Fruit fly (Drosophila melanogaster) whole organism, embryonic: ENCODE measurements around the gene gro.

Source experiments
- Ada2b ChIP-seq: fragments of 200-800 bp; sonication (Bioruptor generic); IDR thresholded peaks from 2 replicates; pipeline ENCODE4 v1.3.6; 2022; ENCODE audit warnings: missing biosample characterization, missing genetic modification characterization
- BtbVII ChIP-seq: fragments of 200-800 bp; sonication (Bioruptor generic); optimal IDR thresholded peaks from 3 replicates; lab custom pipeline; 2017; ENCODE audit warnings: missing biosample characterization, mild to moderate bottlenecking, missing genetic modification characterization
- CG10147 ChIP-seq: fragments of 200-800 bp; sonication (Bioruptor generic); optimal IDR thresholded peaks from 2 replicates; lab custom pipeline; 2019; ENCODE audit warnings: missing biosample characterization, mild to moderate bottlenecking, missing genetic modification characterization, moderate library complexity
- CG12299 ChIP-seq: fragments of 200-800 bp; sonication (Bioruptor generic); optimal IDR thresholded peaks from 2 replicates; lab custom pipeline; 2018; ENCODE audit warnings: missing biosample characterization, mild to moderate bottlenecking, missing genetic modification characterization
- CG13894 ChIP-seq: fragments of 200-800 bp; sonication (Bioruptor generic); optimal IDR thresholded peaks from 3 replicates; lab custom pipeline; 2018; ENCODE audit warnings: missing biosample characterization, mild to moderate bottlenecking, missing genetic modification characterization, moderate library complexity
- CG14667 ChIP-seq: fragments of 200-800 bp; sonication (Bioruptor generic); IDR thresholded peaks from 2 replicates; pipeline ENCODE4 v1.3.6; 2022; ENCODE audit warnings: missing biosample characterization, missing genetic modification characterization
- CG16779 ChIP-seq: fragments of 200-800 bp; sonication (Bioruptor generic); IDR thresholded peaks from 2 replicates; pipeline ENCODE4 v1.3.6; 2022; ENCODE audit warnings: missing biosample characterization, missing genetic modification characterization
- CG16863 ChIP-seq: fragments of 200-800 bp; sonication (Bioruptor generic); optimal IDR thresholded peaks from 3 replicates; lab custom pipeline; 2016; ENCODE audit warnings: missing biosample characterization, missing genetic modification characterization
- CG17359 ChIP-seq: fragments of 200-800 bp; sonication (Bioruptor generic); optimal IDR thresholded peaks from 3 replicates; lab custom pipeline; 2018; ENCODE audit warnings: missing biosample characterization, mild to moderate bottlenecking, missing genetic modification characterization, moderate library complexity
- CG30403 ChIP-seq: fragments of 200-800 bp; sonication (Bioruptor generic); optimal IDR thresholded peaks from 3 replicates; lab custom pipeline; 2016; ENCODE audit warnings: missing biosample characterization, missing genetic modification characterization
- CG32532 ChIP-seq: fragments of 200-800 bp; sonication (Bioruptor generic); IDR thresholded peaks from 2 replicates; pipeline ENCODE4 v1.3.6; 2022; ENCODE audit warnings: missing biosample characterization, missing genetic modification characterization
- CG3847 ChIP-seq: fragments of 200-800 bp; sonication (Bioruptor generic); IDR thresholded peaks from 2 replicates; pipeline ENCODE4 v1.3.6; 2022; ENCODE audit warnings: missing biosample characterization, missing genetic modification characterization
- CG4282 ChIP-seq: fragments of 200-800 bp; sonication (Bioruptor generic); optimal IDR thresholded peaks from 2 replicates; lab custom pipeline; 2016; ENCODE audit warnings: missing biosample characterization, missing genetic modification characterization
- CG6272 ChIP-seq: fragments of 200-800 bp; sonication (Bioruptor generic); IDR thresholded peaks from 2 replicates; pipeline ENCODE4 v1.3.6; 2022; ENCODE audit warnings: missing biosample characterization, missing genetic modification characterization
- CG6791 ChIP-seq: fragments of 200-800 bp; sonication (Bioruptor generic); IDR thresholded peaks from 3 replicates; pipeline ENCODE4 v1.3.6; 2022; ENCODE audit warnings: missing biosample characterization, missing genetic modification characterization; ENCODE audit not compliant: partially characterized antibody
- CG8359 ChIP-seq: fragments of 200-800 bp; sonication (Bioruptor generic); optimal IDR thresholded peaks from 2 replicates; lab custom pipeline; 2017; ENCODE audit warnings: missing biosample characterization, mild to moderate bottlenecking, missing genetic modification characterization, borderline replicate concordance
- CG8944 ChIP-seq: fragments of 200-800 bp; sonication (Bioruptor generic); optimal IDR thresholded peaks from 3 replicates; lab custom pipeline; 2016; ENCODE audit warnings: missing biosample characterization, missing genetic modification characterization
- CG9727 ChIP-seq: fragments of 200-800 bp; sonication (Bioruptor generic); optimal IDR thresholded peaks from 3 replicates; lab custom pipeline; 2017; ENCODE audit warnings: missing biosample characterization, mild to moderate bottlenecking, missing genetic modification characterization
- D19B ChIP-seq: fragments of 200-800 bp; sonication (Bioruptor generic); optimal IDR thresholded peaks from 2 replicates; lab custom pipeline; 2017; ENCODE audit warnings: missing biosample characterization, mild to moderate bottlenecking, missing genetic modification characterization
- Deaf1 ChIP-seq: fragments of 200-800 bp; optimal IDR thresholded peaks from 3 replicates; lab custom pipeline; 2019; ENCODE audit warnings: missing biosample characterization, mild to moderate bottlenecking, missing genetic modification characterization, moderate library complexity
- E2f1 ChIP-seq: fragments of 200-800 bp; sonication (Bioruptor generic); IDR thresholded peaks from 2 replicates; pipeline ENCODE4 v1.3.6; 2022; ENCODE audit warnings: missing biosample characterization, missing genetic modification characterization
- Fer1 ChIP-seq: fragments of 200-800 bp; sonication (Bioruptor generic); optimal IDR thresholded peaks from 2 replicates; lab custom pipeline; 2017; ENCODE audit warnings: missing biosample characterization, mild to moderate bottlenecking, missing genetic modification characterization
- HHEX ChIP-seq: fragments of 200-800 bp; sonication (Bioruptor generic); optimal IDR thresholded peaks from 3 replicates; lab custom pipeline; 2017; ENCODE audit warnings: missing biosample characterization, mild to moderate bottlenecking, missing genetic modification characterization, missing genetic modification reagents
- HLH4C ChIP-seq: fragments of 200-800 bp; sonication (Bioruptor generic); IDR thresholded peaks from 3 replicates; pipeline ENCODE4 v1.3.6; 2022; ENCODE audit warnings: missing biosample characterization, missing genetic modification characterization; ENCODE audit not compliant: partially characterized antibody
- HLHmδ ChIP-seq: fragments of 200-800 bp; sonication (Bioruptor generic); optimal IDR thresholded peaks from 2 replicates; lab custom pipeline; 2018; ENCODE audit warnings: missing biosample characterization, mild to moderate bottlenecking, missing genetic modification characterization, moderate library complexity
- HmgZ ChIP-seq: fragments of 200-800 bp; sonication (Bioruptor generic); optimal IDR thresholded peaks from 2 replicates; lab custom pipeline; 2018; ENCODE audit warnings: missing biosample characterization, mild to moderate bottlenecking, missing genetic modification characterization
- Nf-YA ChIP-seq: fragments of 200-800 bp; sonication (Bioruptor generic); IDR thresholded peaks from 2 replicates; pipeline ENCODE4 v1.3.6; 2022; ENCODE audit warnings: missing biosample characterization, missing genetic modification characterization
- Tbp ChIP-seq: fragments of >200 bp; optimal IDR thresholded peaks from 2 replicates; lab custom pipeline; 2018; ENCODE audit warnings: missing biosample characterization, missing genetic modification characterization
- ara ChIP-seq: fragments of 200-800 bp; sonication (Bioruptor generic); IDR thresholded peaks from 2 replicates; pipeline ENCODE4 v1.3.6; 2022; ENCODE audit warnings: missing biosample characterization, missing genetic modification characterization
- ase ChIP-seq: fragments of 200-800 bp; sonication (Bioruptor generic); IDR thresholded peaks from 3 replicates; pipeline ENCODE4 v1.3.6; 2022; ENCODE audit warnings: missing biosample characterization, missing genetic modification characterization
- bowl ChIP-seq: fragments of 200-800 bp; sonication (Bioruptor generic); IDR thresholded peaks from 2 replicates; pipeline ENCODE4 v1.3.6; 2022; ENCODE audit warnings: missing biosample characterization, missing genetic modification characterization
- cas ChIP-seq: fragments of 200-800 bp; sonication (Bioruptor generic); IDR thresholded peaks from 2 replicates; pipeline ENCODE4 v1.3.6; 2022; ENCODE audit warnings: missing biosample characterization, missing genetic modification characterization
- cwo ChIP-seq: fragments of 200-800 bp; sonication (Bioruptor generic); optimal IDR thresholded peaks from 3 replicates; lab custom pipeline; 2017; ENCODE audit warnings: missing biosample characterization, missing genetic modification characterization, mild to moderate bottlenecking, moderate library complexity, missing genetic modification reagents
- dati ChIP-seq: fragments of 200-800 bp; sonication (Bioruptor generic); IDR thresholded peaks from 2 replicates; pipeline ENCODE4 v1.3.6; 2022; ENCODE audit warnings: missing biosample characterization, missing genetic modification characterization
- dmrt99B ChIP-seq: fragments of 200-800 bp; sonication (Bioruptor generic); optimal IDR thresholded peaks from 2 replicates; lab custom pipeline; 2018; ENCODE audit warnings: missing biosample characterization, mild to moderate bottlenecking, missing genetic modification characterization, moderate library complexity
- esg ChIP-seq: fragments of 200-800 bp; sonication (Bioruptor generic); conservative IDR thresholded peaks from 2 replicates; pipeline ENCODE4 v1.3.6; 2022; ENCODE audit warnings: missing biosample characterization, missing genetic modification characterization
- ftz-f1 ChIP-seq: fragments of 200-800 bp; sonication (Bioruptor generic); optimal IDR thresholded peaks from 2 replicates; lab custom pipeline; 2016; ENCODE audit warnings: missing biosample characterization, missing genetic modification characterization
- gce ChIP-seq: fragments of 200-800 bp; sonication (Bioruptor generic); IDR thresholded peaks from 3 replicates; pipeline ENCODE4 v1.3.6; 2022; ENCODE audit warnings: missing biosample characterization, missing genetic modification characterization
- gro ChIP-seq: fragments of 200-800 bp; sonication (Bioruptor generic); optimal IDR thresholded peaks from 2 replicates; lab custom pipeline; 2016; ENCODE audit warnings: missing biosample characterization, missing genetic modification characterization
- jumu ChIP-seq: fragments of 200-800 bp; sonication (Bioruptor generic); optimal IDR thresholded peaks from 3 replicates; lab custom pipeline; 2016; ENCODE audit warnings: missing biosample characterization, missing genetic modification characterization
- maf-S ChIP-seq: fragments of 200-800 bp; sonication (Bioruptor generic); optimal IDR thresholded peaks from 2 replicates; lab custom pipeline; 2016; ENCODE audit warnings: missing biosample characterization, missing genetic modification characterization
- nerfin-2 ChIP-seq: fragments of 200-800 bp; sonication (Bioruptor generic); IDR thresholded peaks from 2 replicates; pipeline ENCODE4 v1.3.6; 2022; ENCODE audit warnings: missing biosample characterization, missing genetic modification characterization; ENCODE audit not compliant: partially characterized antibody
- nmo ChIP-seq: fragments of 200-800 bp; sonication (Bioruptor generic); optimal IDR thresholded peaks from 2 replicates; lab custom pipeline; 2018; ENCODE audit warnings: missing biosample characterization, mild to moderate bottlenecking, missing genetic modification characterization, moderate library complexity
- onecut ChIP-seq: fragments of 200-800 bp; sonication (Bioruptor generic); IDR thresholded peaks from 2 replicates; pipeline ENCODE4 v1.3.6; 2022; ENCODE audit warnings: missing biosample characterization, missing genetic modification characterization
- pho ChIP-seq: fragments of 200-800 bp; sonication (Bioruptor generic); optimal IDR thresholded peaks from 2 replicates; lab custom pipeline; 2016; ENCODE audit warnings: missing biosample characterization, missing genetic modification characterization
- phol ChIP-seq: fragments of 200-800 bp; sonication (Bioruptor generic); optimal IDR thresholded peaks from 3 replicates; lab custom pipeline; 2018; ENCODE audit warnings: missing biosample characterization, mild to moderate bottlenecking, missing genetic modification characterization, moderate library complexity
- pita ChIP-seq: fragments of 200-800 bp; sonication (Bioruptor generic); optimal IDR thresholded peaks from 2 replicates; lab custom pipeline; 2017; ENCODE audit warnings: missing biosample characterization, mild to moderate bottlenecking, missing genetic modification characterization
- pum ChIP-seq: fragments of 200-800 bp; sonication (Bioruptor generic); optimal IDR thresholded peaks from 2 replicates; lab custom pipeline; 2016; ENCODE audit warnings: missing biosample characterization, missing genetic modification characterization
- repo ChIP-seq: fragments of 200-800 bp; sonication (Bioruptor generic); optimal IDR thresholded peaks from 2 replicates; lab custom pipeline; 2016; ENCODE audit warnings: missing biosample characterization, missing genetic modification characterization
- zfh1 ChIP-seq: fragments of 200-800 bp; sonication (Bioruptor generic); IDR thresholded peaks from 3 replicates; pipeline ENCODE4 v1.3.6; 2022; ENCODE audit warnings: missing biosample characterization, missing genetic modification characterization

The gro gene

dm6 chr3R:26008892-26009539 is 32.5 kb upstream of the gro start (continued):
- TF ChIP-seq Nf-YA (GFP tag; lab: Robert Waterston, UW) (peak; percentile 60; the same call in 1 of the 2 replicates), CG6791 (GFP tag; lab: Robert Waterston, UW) (no peak), CG9727 (peak; percentile 85), HLHmδ (GFP tag; lab: Kevin White, UChicago) (peak; percentile 98), CG32532 (GFP tag; lab: Robert Waterston, UW) (peak; percentile 87), dati (GFP tag; lab: Robert Waterston, UW) (peak; percentile 71), zfh1 (GFP tag; lab: Robert Waterston, UW) (peak; percentile 84), HHEX (GFP tag; lab: Kevin White, UChicago) (peak; percentile 81), Fer1 (GFP tag; lab: Kevin White, UChicago) (peak; percentile 88), HLH4C (no peak), CG13894 (no peak), CG16779 (GFP tag; lab: Robert Waterston, UW) (peak; percentile 45; the same call in 1 of the 2 replicates), CG30403 (peak; percentile 92), nmo (GFP tag; lab: Kevin White, UChicago) (peak; percentile 93), CG4282 (GFP tag; lab: Kevin White, UChicago) (peak; percentile 13), CG8359 (GFP tag; lab: Kevin White, UChicago) (peak; percentile 71), CG14667 (GFP tag; lab: Robert Waterston, UW) (peak; percentile 84), HmgZ (tag; lab: Kevin White, UChicago) (peak; percentile 77), BtbVII (GFP tag; lab: Kevin White, UChicago) (peak; percentile 81), E2f1 (GFP tag; lab: Robert Waterston, UW) (peak; percentile 83), repo (GFP tag; lab: Kevin White, UChicago) (peak; percentile 80), CG12299 (tag; lab: Kevin White, UChicago) (peak; percentile 74), CG10147 (GFP tag; lab: Kevin White, UChicago) (peak; percentile 84), ase (peak; percentile 79; the same call in 2 of the 3 replicates), CG6272 (GFP tag; lab: Robert Waterston, UW) (peak; percentile 81), Tbp (GFP tag; lab: Kevin White, UChicago) (no peak), bowl (GFP tag; lab: Robert Waterston, UW) (peak; percentile 57; the same call in 1 of the 2 replicates), cwo (GFP tag; lab: Kevin White, UChicago) (peak; percentile 62), pum (GFP tag; lab: Kevin White, UChicago) (peak; percentile 84), CG8944 (GFP tag; lab: Kevin White, UChicago) (peak; percentile 79), onecut (GFP tag; lab: Robert Waterston, UW) (peak; percentile 72), nerfin-2 (GFP tag; lab: Robert Waterston, UW) (no peak), Ada2b (GFP tag; lab: Robert Waterston, UW) (peak; percentile 84), jumu (GFP tag; lab: Kevin White, UChicago) (peak; percentile 85), esg (GFP tag; lab: Robert Waterston, UW) (peak; percentile 91), pho (peak; percentile 84), phol (tag; lab: Kevin White, UChicago) (peak; percentile 92), CG3847 (GFP tag; lab: Robert Waterston, UW) (peak; percentile 81), ftz-f1 (GFP tag; lab: Kevin White, UChicago) (no peak), ara (GFP tag; lab: Robert Waterston, UW) (peak; percentile 84), gce (GFP tag; lab: Robert Waterston, UW) (peak; percentile 84; the same call in 2 of the 3 replicates), gro (GFP tag; lab: Kevin White, UChicago) (peak; percentile 66), D19B (GFP tag; lab: Kevin White, UChicago) (peak; percentile 57), CG17359 (peak; percentile 91), cas (GFP tag; lab: Robert Waterston, UW) (peak; percentile 38; the same call in 1 of the 2 replicates), maf-S (peak; percentile 63), dmrt99B (tag; lab: Kevin White, UChicago) (peak; percentile 93), Deaf1 (tag; lab: Kevin White, UChicago) (peak; percentile 64), CG16863 (peak; percentile 88), pita (GFP tag; lab: Kevin White, UChicago) (no peak)
